Fruit fly (Drosophila melanogaster): ENCODE results near the gene rho.

rho gene

dm6 chr3L:1414032-1414431 lies 49.6 kb upstream of the rho start (continued):
- TF ChIP-seq CG1233 (GFP tag; optimal IDR thresholded peaks at IDR 0.05) (peak; percentile 45), run (tag; optimal IDR thresholded peaks at IDR 0.05) (no peak), Sry-δ (GFP tag; optimal IDR thresholded peaks at IDR 0.05) (no peak), Atf6 (GFP tag; IDR thresholded peaks at IDR 0.05) (no peak), Meics (GFP tag; optimal IDR thresholded peaks at IDR 0.05) (no peak), dysf (GFP tag; IDR thresholded peaks at IDR 0.05) (0 out of 3 replicates have a peak, but pooled peaks have one; percentile 48), Hr51 (GFP tag; optimal IDR thresholded peaks at IDR 0.05) (peak in 1 of 2 experiments; percentile 6), CG9817 (tag; optimal IDR thresholded peaks at IDR 0.05) (no peak), CG1647 (GFP tag; optimal IDR thresholded peaks at IDR 0.05) (no peak), ewg (GFP tag; optimal IDR thresholded peaks at IDR 0.05) (no peak), NFAT (GFP tag; IDR thresholded peaks at IDR 0.05) (no peak), kni (GFP tag; optimal IDR thresholded peaks at IDR 0.05) (no peak), fu2 (GFP tag; optimal IDR thresholded peaks at IDR 0.05) (no peak), Elba2 (GFP tag; optimal IDR thresholded peaks at IDR 0.05) (peak; percentile 51), D (optimal IDR thresholded peaks at IDR 0.05) (no peak), D (GFP tag; optimal IDR thresholded peaks at IDR 0.05) (no peak), CG12236 (GFP tag; optimal IDR thresholded peaks at IDR 0.05) (peak; percentile 32), CG7271 (tag; optimal IDR thresholded peaks at IDR 0.05) (peak; percentile 81), CG43689 (GFP tag; IDR thresholded peaks at IDR 0.05) (no peak), gcm (GFP tag; optimal IDR thresholded peaks at IDR 0.05) (peak; percentile 12), CG12155 (GFP tag; optimal IDR thresholded peaks at IDR 0.05) (no peak), her (GFP tag; optimal IDR thresholded peaks at IDR 0.05) (no peak), CG8089 (GFP tag; optimal IDR thresholded peaks at IDR 0.05) (no peak), ken (GFP tag; IDR thresholded peaks at IDR 0.05) (peak; percentile 66; the same call in 1 of the 3 replicates), sens-2 (GFP tag; IDR thresholded peaks at IDR 0.05) (peak; percentile 67), CG18262 (tag; optimal IDR thresholded peaks at IDR 0.05) (peak; percentile 80), chif (GFP tag; optimal IDR thresholded peaks at IDR 0.05) (peak; percentile 17 to 74), croc (GFP tag; conservative IDR thresholded peaks at IDR 0.05) (peak; percentile 61), MTF-1 (GFP tag; optimal IDR thresholded peaks at IDR 0.05; ENCODE audit: borderline replicate concordance) (no peak), stwl (tag; optimal IDR thresholded peaks at IDR 0.05) (no peak), Dbx (GFP tag; IDR thresholded peaks at IDR 0.05) (no peak), lola (GFP tag; optimal IDR thresholded peaks at IDR 0.05) (peak in 1 of 3 experiments; percentile 82), Rfx (GFP tag; IDR thresholded peaks at IDR 0.05) (0 out of 2 replicates have a peak, but pooled peaks have one; percentile 23), Fer1 (GFP tag; optimal IDR thresholded peaks at IDR 0.05) (no peak), tna (GFP tag; IDR thresholded peaks at IDR 0.05; ENCODE audit: partially characterized antibody) (no peak), tio (GFP tag; optimal IDR thresholded peaks at IDR 0.05) (peak; percentile 36), CG31365 (tag; optimal IDR thresholded peaks at IDR 0.05) (no peak), dmrt11E (tag; optimal IDR thresholded peaks at IDR 0.05) (peak; percentile 85), CG10366 (GFP tag; IDR thresholded peaks at IDR 0.05) (peak; percentile 48), CG14441 (GFP tag; IDR thresholded peaks at IDR 0.05) (peak; percentile 53; the same call in 1 of the 2 replicates), az2 (GFP tag; optimal IDR thresholded peaks at IDR 0.05) (peak; percentile 44), klu (GFP tag; IDR thresholded peaks at IDR 0.05) (no peak), CG7963 (GFP tag; IDR thresholded peaks at IDR 0.05; ENCODE audit: partially characterized antibody) (no peak), CG1792 (GFP tag; optimal IDR thresholded peaks at IDR 0.05) (no peak), CG3847 (GFP tag; IDR thresholded peaks at IDR 0.05) (no peak), CG31224 (GFP tag; IDR thresholded peaks at IDR 0.05) (no peak), tin (GFP tag; optimal IDR thresholded peaks at IDR 0.05) (no peak), CG8765 (GFP tag; IDR thresholded peaks at IDR 0.05) (peak; percentile 92), CG8388 (GFP tag; optimal IDR thresholded peaks at IDR 0.05) (peak; percentile 32), CG7987 (GFP tag; optimal IDR thresholded peaks at IDR 0.05) (no peak), CG13775 (GFP tag; optimal IDR thresholded peaks at IDR 0.05) (peak; percentile 36)
